Fruit fly (Drosophila melanogaster) whole organism, embryonic: ENCODE data around the gene CG17562.

Experiments
- CG10654 ChIP-seq: fragments of 200-800 bp; sonication (Bioruptor generic); optimal IDR thresholded peaks from 2 replicates; lab custom pipeline; 2016; ENCODE audit warnings: missing biosample characterization, missing genetic modification characterization
- CG10959 ChIP-seq: fragments of 200-800 bp; sonication (Bioruptor generic); IDR thresholded peaks from 2 replicates; pipeline ENCODE4 v1.3.6; 2022; ENCODE audit warnings: missing biosample characterization, missing genetic modification characterization
- CG11085 ChIP-seq: fragments of 200-800 bp; sonication (Bioruptor generic); IDR thresholded peaks from 2 replicates; pipeline ENCODE4 v1.3.6; 2022; ENCODE audit warnings: missing biosample characterization, missing genetic modification characterization
- CG11695 ChIP-seq: fragments of 200-800 bp; sonication (Bioruptor generic); IDR thresholded peaks from 3 replicates; pipeline ENCODE4 v1.3.6; 2022; ENCODE audit warnings: missing biosample characterization, missing genetic modification characterization
- CG13123 ChIP-seq: fragments of 200-800 bp; sonication (Bioruptor generic); optimal IDR thresholded peaks from 2 replicates; lab custom pipeline; 2016; ENCODE audit warnings: missing biosample characterization, missing genetic modification characterization
- CG13287 ChIP-seq: fragments of 200-800 bp; sonication (Bioruptor generic); IDR thresholded peaks from 2 replicates; pipeline ENCODE4 v1.3.6; 2022; ENCODE audit warnings: missing biosample characterization, missing genetic modification characterization; ENCODE audit not compliant: partially characterized antibody
- CG15479 ChIP-seq: fragments of 200-800 bp; sonication (Bioruptor generic); optimal IDR thresholded peaks from 3 replicates; lab custom pipeline; 2019; ENCODE audit warnings: missing biosample characterization, mild to moderate bottlenecking, missing genetic modification characterization, moderate library complexity
- CG17568 ChIP-seq: fragments of 200-800 bp; sonication (Bioruptor generic); optimal IDR thresholded peaks from 2 replicates; lab custom pipeline; 2018; ENCODE audit warnings: missing biosample characterization, mild to moderate bottlenecking, missing genetic modification characterization, moderate library complexity
- CG1792 ChIP-seq: fragments of 200-800 bp; sonication (Bioruptor generic); optimal IDR thresholded peaks from 2 replicates; lab custom pipeline; 2016; ENCODE audit warnings: missing biosample characterization, missing genetic modification characterization
- CG18262 ChIP-seq: fragments of 200-800 bp; optimal IDR thresholded peaks from 3 replicates; lab custom pipeline; 2019; ENCODE audit warnings: missing biosample characterization, mild to moderate bottlenecking, missing genetic modification characterization, moderate library complexity
- CG18764 ChIP-seq: fragments of 200-800 bp; sonication (Bioruptor generic); optimal IDR thresholded peaks from 3 replicates; lab custom pipeline; 2016; ENCODE audit warnings: missing biosample characterization, missing genetic modification characterization
- CG2120 ChIP-seq: fragments of 200-800 bp; sonication (Bioruptor generic); optimal IDR thresholded peaks from 3 replicates; lab custom pipeline; 2016; ENCODE audit warnings: missing biosample characterization, missing genetic modification characterization
- CG30020 ChIP-seq: fragments of 200-800 bp; optimal IDR thresholded peaks from 2 replicates; lab custom pipeline; 2019; ENCODE audit warnings: missing biosample characterization, mild to moderate bottlenecking, missing genetic modification characterization, moderate library complexity
- CG3065 ChIP-seq: fragments of 200-800 bp; sonication (Bioruptor generic); optimal IDR thresholded peaks from 2 replicates; lab custom pipeline; 2016; ENCODE audit warnings: missing biosample characterization, missing genetic modification characterization
- CG34224 ChIP-seq: fragments of 200-800 bp; sonication (Bioruptor generic); IDR thresholded peaks from 3 replicates; pipeline ENCODE4 v1.3.6; 2022; ENCODE audit warnings: missing biosample characterization, missing genetic modification characterization; ENCODE audit not compliant: partially characterized antibody
- CG42726 ChIP-seq: fragments of 200-800 bp; sonication (Bioruptor generic); IDR thresholded peaks from 2 replicates; pipeline ENCODE4 v1.3.6; 2022; ENCODE audit warnings: missing biosample characterization, missing genetic modification characterization; ENCODE audit not compliant: partially characterized antibody
- CG4404 ChIP-seq: fragments of 200-800 bp; sonication (Bioruptor generic); IDR thresholded peaks from 2 replicates; pipeline ENCODE4 v1.3.6; 2022; ENCODE audit warnings: missing biosample characterization, missing genetic modification characterization
- CG7556 ChIP-seq: fragments of 200-800 bp; sonication (Bioruptor generic); optimal IDR thresholded peaks from 2 replicates; lab custom pipeline; 2017; ENCODE audit warnings: missing biosample characterization, mild to moderate bottlenecking, missing genetic modification characterization
- CG9437 ChIP-seq: fragments of 200-800 bp; sonication (Bioruptor generic); optimal IDR thresholded peaks from 2 replicates; lab custom pipeline; 2018; ENCODE audit warnings: missing biosample characterization, mild to moderate bottlenecking, missing genetic modification characterization
- Dip3 ChIP-seq: fragments of 200-800 bp; sonication (Bioruptor generic); optimal IDR thresholded peaks from 3 replicates; lab custom pipeline; 2016; ENCODE audit warnings: missing biosample characterization, missing genetic modification characterization
- Doc3 ChIP-seq: fragments of 200-800 bp; sonication (Bioruptor generic); IDR thresholded peaks from 3 replicates; pipeline ENCODE4 v1.3.6; 2022; ENCODE audit warnings: missing biosample characterization, missing genetic modification characterization; ENCODE audit not compliant: partially characterized antibody
- E2f2 ChIP-seq: fragments of 200-800 bp; sonication (Bioruptor generic); IDR thresholded peaks from 2 replicates; pipeline ENCODE4 v1.3.6; 2022; ENCODE audit warnings: missing biosample characterization, missing genetic modification characterization
- Eip74EF ChIP-seq, 2 experiments: fragments of 200-800 bp in 1 of 2; fragments of >200 bp in 1 of 2; sonication (Bioruptor generic) in 1 of 2; optimal IDR thresholded peaks; 2 replicates each; lab custom pipeline; 2017 to 2019; ENCODE audit warnings: missing biosample characterization in 2 of 2, missing genetic modification characterization in 2 of 2, mild to moderate bottlenecking in 1 of 2, moderate library complexity in 1 of 2
- Hand ChIP-seq: fragments of 200-800 bp; sonication (Bioruptor generic); optimal IDR thresholded peaks from 2 replicates; lab custom pipeline; 2017; ENCODE audit warnings: mild to moderate bottlenecking, missing biosample characterization, missing genetic modification reagents, missing genetic modification characterization
- HmgZ ChIP-seq: fragments of 200-800 bp; sonication (Bioruptor generic); optimal IDR thresholded peaks from 2 replicates; lab custom pipeline; 2018; ENCODE audit warnings: missing biosample characterization, mild to moderate bottlenecking, missing genetic modification characterization
- MBD-R2 ChIP-seq: fragments of 200-800 bp; sonication (Bioruptor generic); IDR thresholded peaks from 2 replicates; pipeline ENCODE4 v1.3.6; 2022; ENCODE audit warnings: missing biosample characterization, missing genetic modification characterization
- MESR4 ChIP-seq: fragments of 200-800 bp; sonication (Bioruptor generic); optimal IDR thresholded peaks from 2 replicates; lab custom pipeline; 2018; ENCODE audit warnings: missing biosample characterization, mild to moderate bottlenecking, missing genetic modification characterization, moderate library complexity
- Mad ChIP-seq: fragments of 200-800 bp; sonication (Bioruptor generic); optimal IDR thresholded peaks from 2 replicates; lab custom pipeline; 2016; ENCODE audit warnings: missing biosample characterization, missing genetic modification characterization
- Med ChIP-seq: fragments of 200-800 bp; sonication (Bioruptor generic); peaks from one replicate; lab custom pipeline; 2016; ENCODE audit warnings: missing biosample characterization, missing genetic modification characterization, mild to moderate bottlenecking, inconsistent platforms, moderate library complexity
- NC2α ChIP-seq: fragments of 200-800 bp; sonication (Bioruptor generic); optimal IDR thresholded peaks from 2 replicates; lab custom pipeline; 2016; ENCODE audit warnings: missing biosample characterization, missing genetic modification characterization
- Nf-YC ChIP-seq: fragments of 200-800 bp; optimal IDR thresholded peaks from 3 replicates; lab custom pipeline; 2019; ENCODE audit warnings: missing biosample characterization, mild to moderate bottlenecking, missing genetic modification characterization, moderate library complexity
- Side ChIP-seq: fragments of 200-800 bp; sonication (Bioruptor generic); optimal IDR thresholded peaks from 2 replicates; lab custom pipeline; 2016; ENCODE audit warnings: missing biosample characterization, missing genetic modification characterization
- Sin3A ChIP-seq: fragments of >200 bp; optimal IDR thresholded peaks from 2 replicates; lab custom pipeline; 2018
- Sox102F ChIP-seq: fragments of 200-800 bp; sonication (Bioruptor generic); optimal IDR thresholded peaks from 2 replicates; lab custom pipeline; 2018; ENCODE audit warnings: missing biosample characterization, mild to moderate bottlenecking, missing genetic modification characterization, moderate library complexity
- Sry-δ ChIP-seq: fragments of 200-800 bp; sonication (Bioruptor generic); optimal IDR thresholded peaks from 2 replicates; lab custom pipeline; 2016; ENCODE audit warnings: missing biosample characterization, missing genetic modification characterization
- amos ChIP-seq: fragments of 200-800 bp; sonication (Bioruptor generic); IDR thresholded peaks from 2 replicates; pipeline ENCODE4 v1.3.6; 2022; ENCODE audit warnings: missing biosample characterization, missing genetic modification characterization; ENCODE audit not compliant: partially characterized antibody
- crp ChIP-seq, 2 experiments: fragments of 200-800 bp; sonication (Bioruptor generic); optimal IDR thresholded peaks; 2 replicates in 1 of 2; 3 replicates in 1 of 2; lab custom pipeline; 2017; ENCODE audit warnings: missing biosample characterization in 2 of 2, missing genetic modification characterization in 2 of 2, mild to moderate bottlenecking in 1 of 2, moderate library complexity in 1 of 2
- dan ChIP-seq: fragments of 200-800 bp; sonication (Bioruptor generic); IDR thresholded peaks from 2 replicates; pipeline ENCODE4 v1.3.6; 2022; ENCODE audit warnings: missing biosample characterization, missing genetic modification characterization
- danr ChIP-seq: fragments of 200-800 bp; sonication (Bioruptor generic); IDR thresholded peaks from 2 replicates; pipeline ENCODE4 v1.3.6; 2022; ENCODE audit warnings: missing biosample characterization, missing genetic modification characterization
- disco-r ChIP-seq: fragments of 200-800 bp; sonication (Bioruptor generic); optimal IDR thresholded peaks from 2 replicates; lab custom pipeline; 2016; ENCODE audit warnings: missing biosample characterization, missing genetic modification characterization
- exex ChIP-seq: fragments of 200-800 bp; sonication (Bioruptor generic); optimal IDR thresholded peaks from 4 replicates; lab custom pipeline; 2018; ENCODE audit warnings: missing biosample characterization, mild to moderate bottlenecking, missing genetic modification characterization, moderate library complexity
- insv ChIP-seq, 2 experiments: fragments of 200-800 bp; sonication (Bioruptor generic); optimal IDR thresholded peaks; 3 replicates each; lab custom pipeline; 2016 to 2018; ENCODE audit warnings: missing biosample characterization in 2 of 2, missing genetic modification characterization in 2 of 2
- inv ChIP-seq: fragments of 200-800 bp; sonication (Bioruptor generic); IDR thresholded peaks from 2 replicates; pipeline ENCODE4 v1.3.6; 2022; ENCODE audit warnings: missing biosample characterization, missing genetic modification characterization; ENCODE audit not compliant: partially characterized antibody
- onecut ChIP-seq: fragments of 200-800 bp; sonication (Bioruptor generic); IDR thresholded peaks from 2 replicates; pipeline ENCODE4 v1.3.6; 2022; ENCODE audit warnings: missing biosample characterization, missing genetic modification characterization
- pho ChIP-seq: fragments of 200-800 bp; sonication (Bioruptor generic); optimal IDR thresholded peaks from 2 replicates; lab custom pipeline; 2016; ENCODE audit warnings: missing biosample characterization, missing genetic modification characterization
- pzg ChIP-seq: fragments of 200-800 bp; sonication (Bioruptor generic); optimal IDR thresholded peaks from 3 replicates; lab custom pipeline; 2018; ENCODE audit warnings: missing biosample characterization, mild to moderate bottlenecking, missing genetic modification characterization, moderate library complexity
- scrt ChIP-seq: fragments of 200-800 bp; sonication (Bioruptor generic); optimal IDR thresholded peaks from 2 replicates; lab custom pipeline; 2018; ENCODE audit warnings: missing biosample characterization, mild to moderate bottlenecking, missing genetic modification characterization, moderate library complexity
- sd ChIP-seq: fragments of 200-800 bp; sonication (Bioruptor generic); optimal IDR thresholded peaks from 3 replicates; lab custom pipeline; 2018; ENCODE audit warnings: missing biosample characterization, mild to moderate bottlenecking, missing genetic modification characterization, moderate library complexity
- sens ChIP-seq: fragments of 200-800 bp; sonication (Bioruptor generic); peaks from one replicate; lab custom pipeline; 2016; ENCODE audit warnings: missing biosample characterization, missing genetic modification characterization
- stwl ChIP-seq: fragments of 200-800 bp; sonication (Bioruptor generic); optimal IDR thresholded peaks from 3 replicates; lab custom pipeline; 2018; ENCODE audit warnings: missing biosample characterization, mild to moderate bottlenecking, missing genetic modification characterization, moderate library complexity
- toy ChIP-seq: fragments of 200-800 bp; sonication (Bioruptor generic); IDR thresholded peaks from 2 replicates; pipeline ENCODE4 v1.3.6; 2022; ENCODE audit warnings: missing biosample characterization, missing genetic modification characterization

Gene CG17562

DNA sequence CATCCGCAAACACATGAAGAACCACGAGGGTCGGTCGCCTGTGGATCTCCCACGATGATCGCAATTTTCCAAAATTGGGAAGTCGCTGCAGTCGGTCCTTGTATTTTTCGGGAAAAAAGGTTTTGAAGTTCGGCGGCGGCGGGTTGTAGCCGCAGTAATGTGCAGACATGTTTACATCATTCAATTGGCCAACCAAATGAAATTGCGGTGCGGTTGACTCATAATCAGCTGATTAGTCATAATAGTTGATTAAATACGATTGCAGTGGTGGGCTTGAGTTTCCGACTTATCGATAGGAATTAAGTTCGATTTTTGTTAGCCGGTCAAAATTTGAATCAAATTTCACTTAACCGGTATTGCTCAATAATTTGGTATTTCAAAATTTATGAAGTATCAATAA is 37.0 kb downstream of the CG17562 start, which contains the start of gene CG14907 (continued):
- no peak for TF ChIP-seq CG13123 (GFP tag; lab: Kevin White, UChicago)
- TF ChIP-seq Sin3A (lab: Kevin White, UChicago), result no peak
- TF ChIP-seq E2f2 (GFP tag; lab: Robert Waterston, UW), result peak; percentile 91
- no peak for TF ChIP-seq Eip74EF (GFP tag; optimal IDR thresholded peaks at IDR 0.05; lab: Kevin White, UChicago)
- 0 out of 2 replicates have a peak, but pooled peaks have one; percentile 5 for TF ChIP-seq CG42726
- no peak for TF ChIP-seq disco-r (GFP tag; lab: Kevin White, UChicago)
- TF ChIP-seq CG9437 (GFP tag; lab: Kevin White, UChicago), result no peak
- TF ChIP-seq CG2120 (GFP tag; lab: Kevin White, UChicago), result no peak
- no peak for TF ChIP-seq CG18764 (GFP tag; lab: Kevin White, UChicago)
- TF ChIP-seq sens (GFP tag; lab: Kevin White, UChicago), result peak; percentile 67
- TF ChIP-seq toy (GFP tag; lab: Robert Waterston, UW), result no peak
- TF ChIP-seq Med, result peak; percentile 80
- no peak for TF ChIP-seq CG11085
- TF ChIP-seq CG1792 (GFP tag; lab: Kevin White, UChicago), result no peak
- peak; percentile 55; the same call in 2 of the 3 replicates for TF ChIP-seq Doc3 (GFP tag; lab: Robert Waterston, UW)
- peak; percentile 53 for TF ChIP-seq stwl (tag; lab: Kevin White, UChicago)
- no peak for TF ChIP-seq dan (GFP tag; lab: Robert Waterston, UW)
- peak; percentile 1 for TF ChIP-seq Side (GFP tag; lab: Kevin White, UChicago)
- no peak for TF ChIP-seq CG18262 (tag; lab: Kevin White, UChicago)
- 0 out of 2 replicates have a peak, but pooled peaks have one; percentile 15 for TF ChIP-seq inv
- no peak for TF ChIP-seq Sox102F (GFP tag; lab: Kevin White, UChicago)
- peak; percentile 82 for TF ChIP-seq CG13287 (GFP tag; lab: Robert Waterston, UW)
- peak; percentile 68 for TF ChIP-seq MBD-R2 (GFP tag; lab: Robert Waterston, UW)
- TF ChIP-seq CG15479 (GFP tag; lab: Kevin White, UChicago), result no peak
- peak; percentile 2 for TF ChIP-seq HmgZ (tag; lab: Kevin White, UChicago)
- TF ChIP-seq CG10959 (GFP tag; lab: Robert Waterston, UW), result no peak
- TF ChIP-seq pzg, result peak; percentile 55
- TF ChIP-seq NC2α (GFP tag; lab: Kevin White, UChicago), result no peak
- TF ChIP-seq CG10654 (GFP tag; lab: Kevin White, UChicago), result no peak
- TF ChIP-seq Hand (GFP tag; lab: Kevin White, UChicago), result no peak
- peak; percentile 71 for TF ChIP-seq Sry-δ (GFP tag; lab: Kevin White, UChicago)
- peak; percentile 40 for TF ChIP-seq exex (tag; lab: Kevin White, UChicago)
- TF ChIP-seq pho (GFP tag; lab: Kevin White, UChicago), result no peak
- peak; percentile 68 for TF ChIP-seq MESR4 (GFP tag; lab: Kevin White, UChicago)
- peak in 1 of 2 experiments; percentile 84 for TF ChIP-seq crp (GFP tag; optimal IDR thresholded peaks at IDR 0.05; lab: Kevin White, UChicago)
- TF ChIP-seq danr (GFP tag; lab: Robert Waterston, UW), result no peak
- no peak for TF ChIP-seq CG4404 (GFP tag; lab: Robert Waterston, UW)
- TF ChIP-seq scrt, result no peak
- no peak for TF ChIP-seq sd (tag; lab: Kevin White, UChicago)
- TF ChIP-seq insv (GFP tag; optimal IDR thresholded peaks at IDR 0.05; lab: Kevin White, UChicago), result no peak
- TF ChIP-seq CG17568 (GFP tag; lab: Kevin White, UChicago), result no peak
- TF ChIP-seq amos (GFP tag; lab: Robert Waterston, UW), result peak; percentile 63; the same call in 1 of the 2 replicates
- peak; percentile 42 for TF ChIP-seq Nf-YC
- no peak for TF ChIP-seq Mad (GFP tag; lab: Kevin White, UChicago)
- no peak for TF ChIP-seq CG3065 (GFP tag; lab: Kevin White, UChicago)
- TF ChIP-seq CG34224 (GFP tag; lab: Robert Waterston, UW), result peak; percentile 69
- no peak for TF ChIP-seq CG7556 (GFP tag; lab: Kevin White, UChicago)
- TF ChIP-seq CG11695 (GFP tag; lab: Robert Waterston, UW), result no peak
- TF ChIP-seq Dip3 (GFP tag; lab: Kevin White, UChicago), result no peak
- TF ChIP-seq onecut (GFP tag; lab: Robert Waterston, UW), result no peak
- no peak for TF ChIP-seq CG30020 (tag; lab: Kevin White, UChicago)
